Worm (Caenorhabditis elegans) whole organism, young adult: ENCODE data around the gene F55A11.6.

Experiments used
- B0336.3 ChIP-seq: fragments of 200-800 bp; sonication (Bioruptor generic); IDR thresholded peaks from 2 replicates; pipeline ENCODE4 v1.3.6; 2022; ENCODE audit warnings: missing genetic modification characterization, missing compliant biosample characterization
- F22D6.2 ChIP-seq: sonication (generic microtip); optimal IDR thresholded peaks from 2 replicates; lab custom pipeline; 2016; ENCODE audit warnings: mild to moderate bottlenecking, missing genetic modification characterization, missing compliant biosample characterization
- T07F8.4 ChIP-seq: sonication (generic microtip); optimal IDR thresholded peaks from 2 replicates; lab custom pipeline; 2016; ENCODE audit warnings: mild to moderate bottlenecking, missing genetic modification characterization, moderate library complexity, missing compliant biosample characterization
- Y79H2A.3 ChIP-seq: fragments of 200-800 bp; sonication (Bioruptor generic); conservative IDR thresholded peaks from 2 replicates; pipeline ENCODE4 v1.3.6; 2022; ENCODE audit warnings: missing genetic modification reagents, missing genetic modification characterization, missing compliant biosample characterization
- ZK185.1 ChIP-seq: sonication (generic microtip); optimal IDR thresholded peaks from 2 replicates; lab custom pipeline; 2016; ENCODE audit warnings: mild to moderate bottlenecking, missing genetic modification characterization, missing compliant biosample characterization; ENCODE audit not compliant: poor library complexity, severe bottlenecking
- ama-1 ChIP-seq, 3 experiments: fragments of 150-350 bp in 1 of 3; sonication (generic microtip) in 2 of 3; optimal IDR thresholded peaks; 2 replicates each; lab custom pipeline; 2014 to 2018; ENCODE audit warnings: missing biosample characterization in 2 of 3, missing genetic modification characterization in 2 of 3, missing genetic modification reagents in 2 of 3
- aptf-2 ChIP-seq: fragments of 200-800 bp; sonication (Bioruptor generic); conservative IDR thresholded peaks from 2 replicates; pipeline ENCODE4 v1.3.6; 2022; ENCODE audit warnings: missing genetic modification reagents, missing genetic modification characterization, missing compliant biosample characterization
- ceh-58 ChIP-seq: fragments of 200-800 bp; sonication (Bioruptor generic); IDR thresholded peaks from 2 replicates; pipeline ENCODE4 v1.3.6; 2022; ENCODE audit warnings: missing genetic modification characterization, missing compliant biosample characterization
- efl-1 ChIP-seq: fragments of 150-350 bp; optimal IDR thresholded peaks from 2 replicates; lab custom pipeline; 2014; ENCODE audit warnings: missing biosample characterization, missing genetic modification reagents, missing genetic modification characterization
- hmg-1.2 ChIP-seq: fragments of 200-800 bp; sonication (Bioruptor generic); IDR thresholded peaks from 2 replicates; pipeline ENCODE4 v1.3.6; 2022; ENCODE audit warnings: missing genetic modification reagents, missing genetic modification characterization, missing compliant biosample characterization
- snpc-4 ChIP-seq, 5 experiments: fragments of 150-350 bp in 1 of 5; sonication (generic microtip) in 4 of 5; optimal IDR thresholded peaks; 2 replicates each; lab custom pipeline; 2014 to 2018; ENCODE audit warnings: missing genetic modification characterization in 5 of 5, missing biosample characterization in 3 of 5, antibody characterized with exemption in 2 of 5, mild to moderate bottlenecking in 2 of 5, missing compliant biosample characterization in 2 of 5, missing genotype in 2 of 5, moderate library complexity in 2 of 5, missing genetic modification reagents in 1 of 5
- unc-130 ChIP-seq: sonication (generic microtip); optimal IDR thresholded peaks from 2 replicates; lab custom pipeline; 2016; ENCODE audit warnings: missing genetic modification reagents, missing genetic modification characterization, missing compliant biosample characterization

- TF ChIP-seq aptf-2 (GFP tag; lab: Robert Waterston, UW), result no peak
- no peak for TF ChIP-seq snpc-4 (GFP tag; optimal IDR thresholded peaks at IDR 0.05; lab: Kevin White, UChicago)
- TF ChIP-seq snpc-4 (tag; optimal IDR thresholded peaks at IDR 0.05; lab: Kevin White, UChicago), result no peak
- TF ChIP-seq Y79H2A.3, result no peak
- no peak for TF ChIP-seq B0336.3
- no peak for TF ChIP-seq F22D6.2 (tag; lab: Kevin White, UChicago)
- no peak for TF ChIP-seq efl-1
- no peak for TF ChIP-seq unc-130 (GFP tag; lab: Kevin White, UChicago)
- TF ChIP-seq ceh-58 (GFP tag; lab: Robert Waterston, UW), result no peak
- TF ChIP-seq ama-1 (optimal IDR thresholded peaks at IDR 0.05; lab: Kevin White, UChicago), result no peak
- no peak for TF ChIP-seq ama-1 (GFP tag; optimal IDR thresholded peaks at IDR 0.05; lab: Kevin White, UChicago)
- TF ChIP-seq ZK185.1 (tag; lab: Kevin White, UChicago), result no peak
- TF ChIP-seq T07F8.4 (tag; lab: Kevin White, UChicago), result no peak
- TF ChIP-seq hmg-1.2 (GFP tag; lab: Robert Waterston, UW), result no peak
Observed at ce11 chrV:11801076-11801849, 24.6 kb downstream of the F55A11.6 start.
